Fruit fly (Drosophila melanogaster) whole organism, embryonic: ENCODE data around the gene ph-p.

ENCODE experiments used
- Atf-2 ChIP-seq: fragments of 200-800 bp; sonication (Bioruptor generic); optimal IDR thresholded peaks from 2 replicates; lab custom pipeline; 2016; ENCODE audit warnings: missing biosample characterization, missing genetic modification characterization
- Bdp1 ChIP-seq: fragments of 200-800 bp; sonication (Bioruptor generic); optimal IDR thresholded peaks from 3 replicates; lab custom pipeline; 2016; ENCODE audit warnings: missing biosample characterization, missing genetic modification characterization
- CG10543 ChIP-seq: fragments of 200-800 bp; sonication (Bioruptor generic); optimal IDR thresholded peaks from 3 replicates; lab custom pipeline; 2017; ENCODE audit warnings: missing biosample characterization, mild to moderate bottlenecking, missing genetic modification characterization, moderate library complexity
- CG11723 ChIP-seq: fragments of 200-800 bp; sonication (Bioruptor generic); optimal IDR thresholded peaks from 2 replicates; lab custom pipeline; 2017; ENCODE audit warnings: missing biosample characterization, mild to moderate bottlenecking, missing genetic modification characterization
- CG12071 ChIP-seq: fragments of 200-800 bp; sonication (Bioruptor generic); optimal IDR thresholded peaks from 3 replicates; lab custom pipeline; 2018; ENCODE audit warnings: missing biosample characterization, mild to moderate bottlenecking, missing genetic modification characterization
- CG14710 ChIP-seq: fragments of 200-800 bp; sonication (Bioruptor generic); optimal IDR thresholded peaks from 3 replicates; lab custom pipeline; 2019; ENCODE audit warnings: missing biosample characterization, mild to moderate bottlenecking, missing genetic modification characterization, moderate library complexity
- CG1603 ChIP-seq: fragments of 200-800 bp; sonication (Bioruptor generic); optimal IDR thresholded peaks from 2 replicates; lab custom pipeline; 2019; ENCODE audit warnings: missing biosample characterization, mild to moderate bottlenecking, missing genetic modification characterization, moderate library complexity
- CG16863 ChIP-seq: fragments of 200-800 bp; sonication (Bioruptor generic); optimal IDR thresholded peaks from 3 replicates; lab custom pipeline; 2016; ENCODE audit warnings: missing biosample characterization, missing genetic modification characterization
- CG2202 ChIP-seq: fragments of 200-800 bp; sonication (Bioruptor generic); optimal IDR thresholded peaks from 2 replicates; lab custom pipeline; 2018; ENCODE audit warnings: missing biosample characterization, mild to moderate bottlenecking, missing genetic modification characterization
- CG34224 ChIP-seq: fragments of 200-800 bp; sonication (Bioruptor generic); IDR thresholded peaks from 3 replicates; pipeline ENCODE4 v1.3.6; 2022; ENCODE audit warnings: missing biosample characterization, missing genetic modification characterization; ENCODE audit not compliant: partially characterized antibody
- CG4360 ChIP-seq: fragments of 200-800 bp; sonication (Bioruptor generic); IDR thresholded peaks from 2 replicates; pipeline ENCODE4 v1.3.6; 2022; ENCODE audit warnings: missing biosample characterization, missing genetic modification characterization
- CG4707 ChIP-seq: fragments of 200-800 bp; sonication (Bioruptor generic); optimal IDR thresholded peaks from 2 replicates; lab custom pipeline; 2018; ENCODE audit warnings: missing biosample characterization, mild to moderate bottlenecking, missing genetic modification characterization, moderate library complexity
- CG6813 ChIP-seq: fragments of 200-800 bp; sonication (Bioruptor generic); optimal IDR thresholded peaks from 2 replicates; lab custom pipeline; 2017; ENCODE audit warnings: missing biosample characterization, missing genetic modification characterization, mild to moderate bottlenecking, moderate library complexity, missing genetic modification reagents
- CG7372 ChIP-seq: fragments of 200-800 bp; sonication (Bioruptor generic); IDR thresholded peaks from 2 replicates; pipeline ENCODE4 v1.3.6; 2022; ENCODE audit warnings: missing biosample characterization, missing genetic modification characterization
- CG7786 ChIP-seq: fragments of 200-800 bp; sonication (Bioruptor generic); optimal IDR thresholded peaks from 2 replicates; lab custom pipeline; 2016; ENCODE audit warnings: missing biosample characterization, missing genetic modification characterization
- CG8478 ChIP-seq: fragments of >200 bp; optimal IDR thresholded peaks from 2 replicates; lab custom pipeline; 2018
- CHES-1-like ChIP-seq: fragments of 200-800 bp; sonication (Bioruptor generic); optimal IDR thresholded peaks from 2 replicates; lab custom pipeline; 2016; ENCODE audit warnings: missing biosample characterization, missing genetic modification characterization
- Fer3 ChIP-seq: fragments of 200-800 bp; sonication (Bioruptor generic); optimal IDR thresholded peaks from 2 replicates; lab custom pipeline; 2018; ENCODE audit warnings: missing biosample characterization, mild to moderate bottlenecking, missing genetic modification characterization, moderate library complexity
- Med ChIP-seq: fragments of 200-800 bp; sonication (Bioruptor generic); peaks from one replicate; lab custom pipeline; 2016; ENCODE audit warnings: missing biosample characterization, missing genetic modification characterization, mild to moderate bottlenecking, inconsistent platforms, moderate library complexity
- Nf-YA ChIP-seq: fragments of 200-800 bp; sonication (Bioruptor generic); IDR thresholded peaks from 2 replicates; pipeline ENCODE4 v1.3.6; 2022; ENCODE audit warnings: missing biosample characterization, missing genetic modification characterization
- Nf-YB ChIP-seq: fragments of 200-800 bp; sonication (Bioruptor generic); optimal IDR thresholded peaks from 3 replicates; lab custom pipeline; 2019; ENCODE audit warnings: missing biosample characterization, mild to moderate bottlenecking, missing genetic modification characterization, moderate library complexity
- Sry-δ ChIP-seq: fragments of 200-800 bp; sonication (Bioruptor generic); optimal IDR thresholded peaks from 2 replicates; lab custom pipeline; 2016; ENCODE audit warnings: missing biosample characterization, missing genetic modification characterization
- Tbp ChIP-seq: fragments of >200 bp; optimal IDR thresholded peaks from 2 replicates; lab custom pipeline; 2018; ENCODE audit warnings: missing biosample characterization, missing genetic modification characterization
- Trl ChIP-seq, 3 experiments: fragments of >200 bp in 2 of 3; fragments of 200-800 bp in 1 of 3; sonication (Bioruptor generic) in 1 of 3; optimal IDR thresholded peaks; 2 replicates in 1 of 3; 3 replicates in 2 of 3; lab custom pipeline; 2016 to 2017; ENCODE audit warnings: missing biosample characterization in 1 of 3, missing genetic modification characterization in 1 of 3
- Xrp1 ChIP-seq: fragments of 200-800 bp; sonication (Bioruptor generic); IDR thresholded peaks from 2 replicates; pipeline ENCODE4 v1.3.6; 2022; ENCODE audit warnings: missing biosample characterization, missing genetic modification characterization
- ab ChIP-seq: fragments of 200-800 bp; sonication (Bioruptor generic); optimal IDR thresholded peaks from 2 replicates; lab custom pipeline; 2016; ENCODE audit warnings: missing biosample characterization, missing genetic modification characterization
- cad ChIP-seq: fragments of >200 bp; optimal IDR thresholded peaks from 2 replicates; lab custom pipeline; 2017; ENCODE audit warnings: missing biosample characterization, missing genetic modification characterization
- chinmo ChIP-seq: fragments of 200-800 bp; sonication (Bioruptor generic); IDR thresholded peaks from 4 replicates; pipeline ENCODE4 v1.3.6; 2022; ENCODE audit warnings: missing biosample characterization, missing genetic modification characterization; ENCODE audit not compliant: partially characterized antibody
- ci ChIP-seq: fragments of 200-800 bp; sonication (Bioruptor generic); IDR thresholded peaks from 3 replicates; pipeline ENCODE4 v1.3.6; 2022; ENCODE audit warnings: missing biosample characterization, missing genetic modification characterization
- disco-r ChIP-seq: fragments of 200-800 bp; sonication (Bioruptor generic); optimal IDR thresholded peaks from 2 replicates; lab custom pipeline; 2016; ENCODE audit warnings: missing biosample characterization, missing genetic modification characterization
- dm ChIP-seq: fragments of 200-800 bp; sonication (Bioruptor generic); optimal IDR thresholded peaks from 3 replicates; lab custom pipeline; 2016; ENCODE audit warnings: missing biosample characterization, missing genetic modification characterization
- ems ChIP-seq: fragments of 200-800 bp; sonication (Bioruptor generic); optimal IDR thresholded peaks from 3 replicates; lab custom pipeline; 2016; ENCODE audit warnings: missing biosample characterization, missing genetic modification characterization
- eve ChIP-seq, 2 experiments: fragments of >200 bp; optimal IDR thresholded peaks; 2 replicates each; lab custom pipeline; 2017; ENCODE audit warnings: missing biosample characterization in 2 of 2, missing genetic modification characterization in 2 of 2
- jing ChIP-seq: fragments of 200-800 bp; sonication (Bioruptor generic); optimal IDR thresholded peaks from 2 replicates; lab custom pipeline; 2018; ENCODE audit warnings: missing biosample characterization, mild to moderate bottlenecking, missing genetic modification characterization
- lbe ChIP-seq: fragments of 200-800 bp; sonication (Bioruptor generic); optimal IDR thresholded peaks from 2 replicates; lab custom pipeline; 2016; ENCODE audit warnings: missing biosample characterization, mild to moderate bottlenecking, missing genetic modification characterization
- maf-S ChIP-seq: fragments of 200-800 bp; sonication (Bioruptor generic); optimal IDR thresholded peaks from 2 replicates; lab custom pipeline; 2016; ENCODE audit warnings: missing biosample characterization, missing genetic modification characterization
- mld ChIP-seq: fragments of 200-800 bp; sonication (Bioruptor generic); IDR thresholded peaks from 3 replicates; pipeline ENCODE4 v1.3.6; 2022; ENCODE audit warnings: missing biosample characterization, missing genetic modification characterization; ENCODE audit not compliant: partially characterized antibody
- nmo ChIP-seq: fragments of 200-800 bp; sonication (Bioruptor generic); optimal IDR thresholded peaks from 2 replicates; lab custom pipeline; 2018; ENCODE audit warnings: missing biosample characterization, mild to moderate bottlenecking, missing genetic modification characterization, moderate library complexity
- oc ChIP-seq: fragments of 200-800 bp; sonication (Bioruptor generic); optimal IDR thresholded peaks from 2 replicates; lab custom pipeline; 2018; ENCODE audit warnings: missing biosample characterization, mild to moderate bottlenecking, missing genetic modification characterization, moderate library complexity
- odd ChIP-seq: fragments of 200-800 bp; sonication (Bioruptor generic); optimal IDR thresholded peaks from 2 replicates; lab custom pipeline; 2017; ENCODE audit warnings: missing biosample characterization, mild to moderate bottlenecking, missing genetic modification characterization
- otp ChIP-seq: fragments of 200-800 bp; sonication (Bioruptor generic); IDR thresholded peaks from 3 replicates; pipeline ENCODE4, ENCODE4 v1.3.6; 2022; ENCODE audit warnings: missing biosample characterization, missing genetic modification characterization
- p53 ChIP-seq: fragments of 200-800 bp; sonication (Bioruptor generic); optimal IDR thresholded peaks from 2 replicates; lab custom pipeline; 2016; ENCODE audit warnings: missing biosample characterization, missing genetic modification characterization
- pfk ChIP-seq: fragments of 200-800 bp; sonication (Bioruptor generic); optimal IDR thresholded peaks from 2 replicates; lab custom pipeline; 2018; ENCODE audit warnings: missing biosample characterization, mild to moderate bottlenecking, missing genetic modification characterization, moderate library complexity
- scrt ChIP-seq: fragments of 200-800 bp; sonication (Bioruptor generic); optimal IDR thresholded peaks from 2 replicates; lab custom pipeline; 2018; ENCODE audit warnings: missing biosample characterization, mild to moderate bottlenecking, missing genetic modification characterization, moderate library complexity
- sens ChIP-seq: fragments of 200-800 bp; sonication (Bioruptor generic); peaks from one replicate; lab custom pipeline; 2016; ENCODE audit warnings: missing biosample characterization, missing genetic modification characterization
- sqz ChIP-seq: fragments of 200-800 bp; sonication (Bioruptor generic); optimal IDR thresholded peaks from 3 replicates; lab custom pipeline; 2018; ENCODE audit warnings: missing biosample characterization, mild to moderate bottlenecking, missing genetic modification characterization
- tll ChIP-seq, 2 experiments: fragments of 200-800 bp in 1 of 2; fragments of >200 bp in 1 of 2; sonication (Bioruptor generic) in 1 of 2; optimal IDR thresholded peaks; 2 replicates each; lab custom pipeline; 2017 to 2019; ENCODE audit warnings: missing biosample characterization in 2 of 2, missing genetic modification characterization in 2 of 2, mild to moderate bottlenecking in 1 of 2, moderate library complexity in 1 of 2
- zen ChIP-seq: fragments of 200-800 bp; sonication (Bioruptor generic); optimal IDR thresholded peaks from 3 replicates; lab custom pipeline; 2018; ENCODE audit warnings: missing biosample characterization, mild to moderate bottlenecking, missing genetic modification characterization, moderate library complexity
- zfh1 ChIP-seq: fragments of 200-800 bp; sonication (Bioruptor generic); IDR thresholded peaks from 3 replicates; pipeline ENCODE4 v1.3.6; 2022; ENCODE audit warnings: missing biosample characterization, missing genetic modification characterization

ph-p gene

DNA sequence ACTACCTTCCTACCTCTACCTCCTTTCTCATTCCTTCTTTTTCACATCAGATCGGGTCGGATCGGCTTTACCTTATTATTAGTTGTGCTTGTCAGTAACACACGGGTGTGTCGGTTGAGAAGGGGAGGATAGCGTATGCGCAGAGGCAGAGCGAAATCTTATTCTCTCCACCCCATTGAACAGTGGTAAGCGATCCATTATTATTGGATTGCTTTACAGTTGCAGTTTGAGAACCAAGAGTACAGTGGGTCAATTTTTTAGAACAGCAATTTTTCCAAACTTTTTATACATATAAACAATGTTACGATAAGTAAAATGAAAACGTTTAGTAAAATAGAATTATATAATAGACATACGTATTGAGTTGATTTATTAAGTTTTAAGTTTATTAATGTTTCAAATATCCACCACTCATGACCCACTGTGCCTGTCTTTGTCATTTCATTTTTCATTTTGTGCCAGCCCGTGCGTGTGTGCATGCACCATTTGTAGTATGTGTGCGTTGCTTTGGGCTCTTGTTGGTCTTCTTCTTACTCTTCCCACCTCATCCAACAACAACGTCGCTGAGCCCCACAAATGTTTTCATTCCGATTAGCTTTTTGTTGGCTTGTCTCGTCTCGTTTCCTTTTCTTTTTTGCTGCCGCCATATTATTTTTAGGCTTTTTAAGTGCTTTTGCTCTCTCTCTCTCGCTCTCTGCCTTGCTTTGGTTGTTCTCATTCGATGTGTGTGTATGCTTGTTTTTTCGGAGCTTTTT, 407 bp downstream of the ph-p start (continued):
- TF ChIP-seq CG8478 (lab: Kevin White, UChicago) (no peak), CG34224 (peak; percentile 61; the same call in 1 of the 3 replicates), Trl (optimal IDR thresholded peaks at IDR 0.05; lab: Kevin White, UChicago) (peak; percentile 68 to 95), Trl (GFP tag; optimal IDR thresholded peaks at IDR 0.05; lab: Kevin White, UChicago) (peak; percentile 90), cad (no peak), Med (peak; percentile 98), CG2202 (peak; percentile 99), ab (GFP tag; lab: Kevin White, UChicago) (peak; percentile 20), maf-S (peak; percentile 95), sqz (GFP tag; lab: Kevin White, UChicago) (peak; percentile 98), CG12071 (GFP tag; lab: Kevin White, UChicago) (peak; percentile 98), tll (GFP tag; optimal IDR thresholded peaks at IDR 0.05; lab: Kevin White, UChicago) (no peak), disco-r (GFP tag; lab: Kevin White, UChicago) (peak; percentile 94), zen (tag; lab: Kevin White, UChicago) (peak; percentile 99), Fer3 (tag; lab: Kevin White, UChicago) (peak; percentile 99), nmo (GFP tag; lab: Kevin White, UChicago) (peak; percentile 99), CG14710 (tag; lab: Kevin White, UChicago) (peak; percentile 98), Xrp1 (GFP tag; lab: Robert Waterston, UW) (peak; percentile 99), sens (GFP tag; lab: Kevin White, UChicago) (peak; percentile 99), dm (GFP tag; lab: Kevin White, UChicago) (peak; percentile 71), CG7372 (peak; percentile 99), lbe (GFP tag; lab: Kevin White, UChicago) (peak; percentile 98), CG6813 (GFP tag; lab: Kevin White, UChicago) (peak; percentile 99), CG4707 (GFP tag; lab: Kevin White, UChicago) (peak; percentile 97), CG4360 (GFP tag; lab: Robert Waterston, UW) (peak; percentile 91), zfh1 (GFP tag; lab: Robert Waterston, UW) (peak; percentile 99), Sry-δ (GFP tag; lab: Kevin White, UChicago) (no peak), Nf-YA (GFP tag; lab: Robert Waterston, UW) (peak; percentile 97), Nf-YB (peak; percentile 88), CG1603 (tag; lab: Kevin White, UChicago) (peak; percentile 94), scrt (GFP tag; lab: Kevin White, UChicago) (peak; percentile 98), mld (GFP tag; lab: Robert Waterston, UW) (no peak), chinmo (peak; percentile 81), Bdp1 (GFP tag; lab: Kevin White, UChicago) (peak; percentile 87), ci (GFP tag; lab: Robert Waterston, UW) (peak; percentile 98), oc (tag; lab: Kevin White, UChicago) (peak; percentile 99), jing (GFP tag; lab: Kevin White, UChicago) (peak; percentile 98), CG16863 (GFP tag; lab: Kevin White, UChicago) (peak; percentile 89), p53 (GFP tag; lab: Kevin White, UChicago) (peak; percentile 73), CHES-1-like (GFP tag; lab: Kevin White, UChicago) (peak; percentile 87), ems (GFP tag; lab: Kevin White, UChicago) (peak; percentile 96), otp (GFP tag; lab: Robert Waterston, UW) (peak; percentile 97), eve (GFP tag; optimal IDR thresholded peaks at IDR 0.05; lab: Kevin White, UChicago) (peak in 1 of 2 experiments; percentile 100), Tbp (no peak), CG10543 (GFP tag; lab: Kevin White, UChicago) (peak; percentile 100), CG7786 (peak; percentile 95), CG11723 (GFP tag; lab: Kevin White, UChicago) (peak; percentile 99), Atf-2 (peak; percentile 85), odd (GFP tag; lab: Kevin White, UChicago) (peak; percentile 99), pfk (GFP tag; lab: Kevin White, UChicago) (peak; percentile 75)
